Worm (Caenorhabditis elegans): ENCODE results near the gene asb-2.

Gene asb-2

ce11 chrX:4493439-4494006, 24.0 kb downstream of the asb-2 start:
- TF ChIP-seq unc-120 (tag; optimal IDR thresholded peaks at IDR 0.05; ENCODE audit: poor library complexity, severe bottlenecking) (no peak), ces-1 (GFP tag; optimal IDR thresholded peaks at IDR 0.05) (peak; percentile 73)

- no peak for TF ChIP-seq mls-2 (tag; optimal IDR thresholded peaks at IDR 0.05)
- no peak for TF ChIP-seq ham-2 (GFP tag; optimal IDR thresholded peaks at IDR 0.05)
- no peak for TF ChIP-seq nhr-12 (tag; optimal IDR thresholded peaks at IDR 0.05)
- no peak for TF ChIP-seq elt-3 (tag; optimal IDR thresholded peaks at IDR 0.05)
- no peak for TF ChIP-seq nhr-28 (tag; optimal IDR thresholded peaks at IDR 0.05)
- no peak for TF ChIP-seq drap-1 (GFP tag; optimal IDR thresholded peaks at IDR 0.05)
- TF ChIP-seq nhr-76 (tag; optimal IDR thresholded peaks at IDR 0.05) = no peak
- no peak for TF ChIP-seq ceh-43 (GFP tag; optimal IDR thresholded peaks at IDR 0.05)
- TF ChIP-seq unc-39 (tag; optimal IDR thresholded peaks at IDR 0.05) = no peak
- TF ChIP-seq sem-2 (GFP tag; optimal IDR thresholded peaks at IDR 0.05) = no peak
- TF ChIP-seq blmp-1 (tag; optimal IDR thresholded peaks at IDR 0.05) = no peak
- no peak for TF ChIP-seq zip-8 (tag; optimal IDR thresholded peaks at IDR 0.05)
- TF ChIP-seq nhr-2 (tag; optimal IDR thresholded peaks at IDR 0.05) = no peak
- no peak for TF ChIP-seq lin-32 (GFP tag; optimal IDR thresholded peaks at IDR 0.05)
- no peak for TF ChIP-seq hlh-1 (tag; optimal IDR thresholded peaks at IDR 0.05)
- TF ChIP-seq sptf-1 (tag; optimal IDR thresholded peaks at IDR 0.05) = no peak
- no peak for TF ChIP-seq unc-120 (tag; optimal IDR thresholded peaks at IDR 0.05; ENCODE audit: poor library complexity, severe bottlenecking)
These were observed 26.4 kb downstream of the asb-2 start for ce11 chrX:4495814-4496567.

ce11 chrX:4498078-4498477, 28.5 kb downstream of the asb-2 start:
- TF ChIP-seq sem-2 (GFP tag; optimal IDR thresholded peaks at IDR 0.05) = no peak
- no peak for TF ChIP-seq zip-8 (tag; optimal IDR thresholded peaks at IDR 0.05)
- TF ChIP-seq ceh-43 (GFP tag; optimal IDR thresholded peaks at IDR 0.05) = no peak
- TF ChIP-seq nhr-2 (tag; optimal IDR thresholded peaks at IDR 0.05) = no peak
- TF ChIP-seq M03D4.4 (tag; optimal IDR thresholded peaks at IDR 0.05) = no peak
- no peak for TF ChIP-seq lin-32 (GFP tag; optimal IDR thresholded peaks at IDR 0.05)
- no peak for TF ChIP-seq drap-1 (GFP tag; optimal IDR thresholded peaks at IDR 0.05)
- TF ChIP-seq tbx-8 (GFP tag; optimal IDR thresholded peaks at IDR 0.05) = no peak
- TF ChIP-seq snpc-4 (tag; optimal IDR thresholded peaks at IDR 0.05) = no peak
- TF ChIP-seq ces-1 (GFP tag; optimal IDR thresholded peaks at IDR 0.05) = no peak

- TF ChIP-seq cnd-1 (tag; optimal IDR thresholded peaks at IDR 0.05) = peak; percentile 15
- no peak for TF ChIP-seq lin-32 (GFP tag; optimal IDR thresholded peaks at IDR 0.05)
- TF ChIP-seq zip-8 (tag; optimal IDR thresholded peaks at IDR 0.05) = peak; percentile 14
- TF ChIP-seq ces-1 (GFP tag; optimal IDR thresholded peaks at IDR 0.05) = no peak
These were observed 28.9 kb downstream of the asb-2 start for ce11 chrX:4498478-4498877.

ce11 chrX:4500499-4500898, 30.9 kb downstream of the asb-2 start:
- no peak for TF ChIP-seq nhr-28 (tag; optimal IDR thresholded peaks at IDR 0.05)
- TF ChIP-seq cnd-1 (tag; optimal IDR thresholded peaks at IDR 0.05) = no peak
- no peak for TF ChIP-seq unc-39 (tag; optimal IDR thresholded peaks at IDR 0.05)
- TF ChIP-seq snpc-4 (tag; optimal IDR thresholded peaks at IDR 0.05) = no peak
- no peak for TF ChIP-seq elt-3 (tag; optimal IDR thresholded peaks at IDR 0.05)
- no peak for TF ChIP-seq pha-4 (tag; optimal IDR thresholded peaks at IDR 0.05)
- TF ChIP-seq sptf-1 (tag; optimal IDR thresholded peaks at IDR 0.05) = no peak
- no peak for TF ChIP-seq ces-1 (GFP tag; optimal IDR thresholded peaks at IDR 0.05)
- no peak for TF ChIP-seq unc-120 (tag; optimal IDR thresholded peaks at IDR 0.05; ENCODE audit: poor library complexity, severe bottlenecking)
- TF ChIP-seq hlh-1 (tag; optimal IDR thresholded peaks at IDR 0.05) = no peak
- TF ChIP-seq unc-62 (GFP tag; optimal IDR thresholded peaks at IDR 0.05) = no peak
- TF ChIP-seq nhr-76 (tag; optimal IDR thresholded peaks at IDR 0.05) = no peak

ce11 chrX:4502039-4502438, 32.5 kb downstream of the asb-2 start:
- no peak for TF ChIP-seq sptf-1 (tag; optimal IDR thresholded peaks at IDR 0.05)
- TF ChIP-seq sem-2 (GFP tag; optimal IDR thresholded peaks at IDR 0.05) = no peak
- no peak for TF ChIP-seq flh-1 (GFP tag; optimal IDR thresholded peaks at IDR 0.05)
- TF ChIP-seq ztf-11 (tag; optimal IDR thresholded peaks at IDR 0.05) = no peak
- no peak for TF ChIP-seq ceh-83 (GFP tag; optimal IDR thresholded peaks at IDR 0.05)
- TF ChIP-seq nhr-76 (tag; optimal IDR thresholded peaks at IDR 0.05) = no peak
